Fruit fly (Drosophila melanogaster) whole organism, embryonic: ENCODE data around the gene CG10035.

Source experiments
- CG10267 ChIP-seq: fragments of 200-800 bp; sonication (Bioruptor generic); optimal IDR thresholded peaks from 2 replicates; lab custom pipeline; 2018; ENCODE audit warnings: missing biosample characterization, mild to moderate bottlenecking, missing genetic modification characterization, moderate library complexity
- CG10654 ChIP-seq: fragments of 200-800 bp; sonication (Bioruptor generic); optimal IDR thresholded peaks from 2 replicates; lab custom pipeline; 2016; ENCODE audit warnings: missing biosample characterization, missing genetic modification characterization
- CG11560 ChIP-seq: fragments of 200-800 bp; sonication (Bioruptor generic); IDR thresholded peaks from 3 replicates; pipeline ENCODE4 v1.3.6; 2022; ENCODE audit warnings: missing biosample characterization, missing genetic modification characterization
- CG11695 ChIP-seq: fragments of 200-800 bp; sonication (Bioruptor generic); IDR thresholded peaks from 3 replicates; pipeline ENCODE4 v1.3.6; 2022; ENCODE audit warnings: missing biosample characterization, missing genetic modification characterization
- CG12299 ChIP-seq: fragments of 200-800 bp; sonication (Bioruptor generic); optimal IDR thresholded peaks from 2 replicates; lab custom pipeline; 2018; ENCODE audit warnings: missing biosample characterization, mild to moderate bottlenecking, missing genetic modification characterization
- CG14860 ChIP-seq: fragments of 200-800 bp; sonication (Bioruptor generic); IDR thresholded peaks from 3 replicates; pipeline ENCODE4 v1.3.6; 2022; ENCODE audit warnings: missing biosample characterization, missing genetic modification characterization; ENCODE audit not compliant: partially characterized antibody
- CG15073 ChIP-seq: fragments of 200-800 bp; sonication (Bioruptor generic); optimal IDR thresholded peaks from 2 replicates; lab custom pipeline; 2016; ENCODE audit warnings: missing biosample characterization, missing genetic modification characterization
- CG16813 ChIP-seq: fragments of 200-800 bp; sonication (Bioruptor generic); IDR thresholded peaks from 3 replicates; pipeline ENCODE4 v1.3.6; 2022; ENCODE audit warnings: missing biosample characterization, missing genetic modification characterization; ENCODE audit not compliant: partially characterized antibody
- CG17612 ChIP-seq: fragments of 200-800 bp; sonication (Bioruptor generic); IDR thresholded peaks from 2 replicates; pipeline ENCODE4 v1.3.6; 2022; ENCODE audit warnings: missing biosample characterization, missing genetic modification characterization
- CG30020 ChIP-seq: fragments of 200-800 bp; optimal IDR thresholded peaks from 2 replicates; lab custom pipeline; 2019; ENCODE audit warnings: missing biosample characterization, mild to moderate bottlenecking, missing genetic modification characterization, moderate library complexity
- CG30431 ChIP-seq: fragments of 200-800 bp; sonication (Bioruptor generic); optimal IDR thresholded peaks from 2 replicates; lab custom pipeline; 2017; ENCODE audit warnings: missing biosample characterization, missing genetic modification characterization
- CG3847 ChIP-seq: fragments of 200-800 bp; sonication (Bioruptor generic); IDR thresholded peaks from 2 replicates; pipeline ENCODE4 v1.3.6; 2022; ENCODE audit warnings: missing biosample characterization, missing genetic modification characterization
- CG4820 ChIP-seq: fragments of 200-800 bp; sonication (Bioruptor generic); optimal IDR thresholded peaks from 3 replicates; lab custom pipeline; 2016; ENCODE audit warnings: missing biosample characterization, missing genetic modification characterization
- CG5245 ChIP-seq: fragments of 200-800 bp; sonication (Bioruptor generic); optimal IDR thresholded peaks from 3 replicates; lab custom pipeline; 2016; ENCODE audit warnings: missing biosample characterization, missing genetic modification characterization
- CG6654 ChIP-seq: fragments of 200-800 bp; sonication (Bioruptor generic); optimal IDR thresholded peaks from 2 replicates; lab custom pipeline; 2017; ENCODE audit warnings: missing biosample characterization, mild to moderate bottlenecking, missing genetic modification characterization
- CG6689 ChIP-seq: fragments of 200-800 bp; sonication (Bioruptor generic); IDR thresholded peaks from 2 replicates; pipeline ENCODE4 v1.3.6; 2022; ENCODE audit warnings: missing biosample characterization, missing genetic modification characterization
- CG6791 ChIP-seq: fragments of 200-800 bp; sonication (Bioruptor generic); IDR thresholded peaks from 3 replicates; pipeline ENCODE4 v1.3.6; 2022; ENCODE audit warnings: missing biosample characterization, missing genetic modification characterization; ENCODE audit not compliant: partially characterized antibody
- CG7372 ChIP-seq: fragments of 200-800 bp; sonication (Bioruptor generic); IDR thresholded peaks from 2 replicates; pipeline ENCODE4 v1.3.6; 2022; ENCODE audit warnings: missing biosample characterization, missing genetic modification characterization
- CG7556 ChIP-seq: fragments of 200-800 bp; sonication (Bioruptor generic); optimal IDR thresholded peaks from 2 replicates; lab custom pipeline; 2017; ENCODE audit warnings: missing biosample characterization, mild to moderate bottlenecking, missing genetic modification characterization
- CG7928 ChIP-seq: fragments of 200-800 bp; sonication (Bioruptor generic); optimal IDR thresholded peaks from 2 replicates; lab custom pipeline; 2017; ENCODE audit warnings: missing biosample characterization, mild to moderate bottlenecking, missing genetic modification characterization
- CG8388 ChIP-seq: fragments of 200-800 bp; sonication (Bioruptor generic); optimal IDR thresholded peaks from 2 replicates; lab custom pipeline; 2019; ENCODE audit warnings: missing biosample characterization, mild to moderate bottlenecking, missing genetic modification characterization, moderate library complexity
- CG9609 ChIP-seq: fragments of 200-800 bp; sonication (Bioruptor generic); optimal IDR thresholded peaks from 3 replicates; lab custom pipeline; 2016; ENCODE audit warnings: missing biosample characterization, missing genetic modification characterization
- CHES-1-like ChIP-seq: fragments of 200-800 bp; sonication (Bioruptor generic); optimal IDR thresholded peaks from 2 replicates; lab custom pipeline; 2016; ENCODE audit warnings: missing biosample characterization, missing genetic modification characterization
- CkIIα-i1 ChIP-seq: fragments of 200-800 bp; sonication (Bioruptor generic); IDR thresholded peaks from 2 replicates; pipeline ENCODE4 v1.3.6; 2022; ENCODE audit warnings: missing biosample characterization, missing genetic modification characterization
- D ChIP-seq, 2 experiments: fragments of 200-800 bp in 1 of 2; fragments of >200 bp in 1 of 2; sonication (Bioruptor generic) in 1 of 2; optimal IDR thresholded peaks; 2 replicates in 1 of 2; 3 replicates in 1 of 2; lab custom pipeline; 2017; ENCODE audit warnings: mild to moderate bottlenecking in 1 of 2, missing biosample characterization in 1 of 2, missing genetic modification characterization in 1 of 2, missing genetic modification reagents in 1 of 2
- D19B ChIP-seq: fragments of 200-800 bp; sonication (Bioruptor generic); optimal IDR thresholded peaks from 2 replicates; lab custom pipeline; 2017; ENCODE audit warnings: missing biosample characterization, mild to moderate bottlenecking, missing genetic modification characterization
- Dip3 ChIP-seq: fragments of 200-800 bp; sonication (Bioruptor generic); optimal IDR thresholded peaks from 3 replicates; lab custom pipeline; 2016; ENCODE audit warnings: missing biosample characterization, missing genetic modification characterization
- Fer2 ChIP-seq: fragments of 200-800 bp; sonication (Bioruptor generic); optimal IDR thresholded peaks from 2 replicates; lab custom pipeline; 2018; ENCODE audit warnings: missing biosample characterization, mild to moderate bottlenecking, missing genetic modification characterization, moderate library complexity
- Hsf ChIP-seq: fragments of 200-800 bp; sonication (Bioruptor generic); optimal IDR thresholded peaks from 3 replicates; lab custom pipeline; 2016; ENCODE audit warnings: missing biosample characterization, missing genetic modification characterization
- MBD-R2 ChIP-seq: fragments of 200-800 bp; sonication (Bioruptor generic); IDR thresholded peaks from 2 replicates; pipeline ENCODE4 v1.3.6; 2022; ENCODE audit warnings: missing biosample characterization, missing genetic modification characterization
- Mad ChIP-seq: fragments of 200-800 bp; sonication (Bioruptor generic); optimal IDR thresholded peaks from 2 replicates; lab custom pipeline; 2016; ENCODE audit warnings: missing biosample characterization, missing genetic modification characterization
- Meics ChIP-seq: fragments of 200-800 bp; sonication (Bioruptor generic); optimal IDR thresholded peaks from 2 replicates; lab custom pipeline; 2017; ENCODE audit warnings: missing biosample characterization, mild to moderate bottlenecking, missing genetic modification characterization
- Xbp1 ChIP-seq: fragments of 200-800 bp; sonication (Bioruptor generic); optimal IDR thresholded peaks from 3 replicates; lab custom pipeline; 2016; ENCODE audit warnings: missing biosample characterization, mild to moderate bottlenecking, missing genetic modification characterization
- br ChIP-seq: fragments of >200 bp; optimal IDR thresholded peaks from 2 replicates; lab custom pipeline; 2017
- cas ChIP-seq: fragments of 200-800 bp; sonication (Bioruptor generic); IDR thresholded peaks from 2 replicates; pipeline ENCODE4 v1.3.6; 2022; ENCODE audit warnings: missing biosample characterization, missing genetic modification characterization
- dm ChIP-seq: fragments of 200-800 bp; sonication (Bioruptor generic); optimal IDR thresholded peaks from 3 replicates; lab custom pipeline; 2016; ENCODE audit warnings: missing biosample characterization, missing genetic modification characterization
- en ChIP-seq: fragments of 200-800 bp; sonication (Bioruptor generic); optimal IDR thresholded peaks from 2 replicates; lab custom pipeline; 2016; ENCODE audit warnings: missing biosample characterization, missing genetic modification characterization
- exex ChIP-seq: fragments of 200-800 bp; sonication (Bioruptor generic); optimal IDR thresholded peaks from 4 replicates; lab custom pipeline; 2018; ENCODE audit warnings: missing biosample characterization, mild to moderate bottlenecking, missing genetic modification characterization, moderate library complexity
- fu2 ChIP-seq: fragments of 200-800 bp; sonication (Bioruptor generic); optimal IDR thresholded peaks from 2 replicates; lab custom pipeline; 2016; ENCODE audit warnings: missing biosample characterization, missing genetic modification characterization
- gro ChIP-seq: fragments of 200-800 bp; sonication (Bioruptor generic); optimal IDR thresholded peaks from 2 replicates; lab custom pipeline; 2016; ENCODE audit warnings: missing biosample characterization, missing genetic modification characterization
- ind ChIP-seq: fragments of 200-800 bp; sonication (Bioruptor generic); optimal IDR thresholded peaks from 3 replicates; lab custom pipeline; 2016; ENCODE audit warnings: missing biosample characterization, missing genetic modification characterization
- insv ChIP-seq, 2 experiments: fragments of 200-800 bp; sonication (Bioruptor generic); optimal IDR thresholded peaks; 3 replicates each; lab custom pipeline; 2016 to 2018; ENCODE audit warnings: missing biosample characterization in 2 of 2, missing genetic modification characterization in 2 of 2
- mam ChIP-seq: fragments of 200-800 bp; sonication (Bioruptor generic); optimal IDR thresholded peaks from 3 replicates; lab custom pipeline; 2016; ENCODE audit warnings: missing biosample characterization, missing genetic modification characterization
- mld ChIP-seq: fragments of 200-800 bp; sonication (Bioruptor generic); IDR thresholded peaks from 3 replicates; pipeline ENCODE4 v1.3.6; 2022; ENCODE audit warnings: missing biosample characterization, missing genetic modification characterization; ENCODE audit not compliant: partially characterized antibody
- pita ChIP-seq: fragments of 200-800 bp; sonication (Bioruptor generic); optimal IDR thresholded peaks from 2 replicates; lab custom pipeline; 2017; ENCODE audit warnings: missing biosample characterization, mild to moderate bottlenecking, missing genetic modification characterization
- run ChIP-seq: fragments of 200-800 bp; sonication (Bioruptor generic); optimal IDR thresholded peaks from 3 replicates; lab custom pipeline; 2018; ENCODE audit warnings: missing biosample characterization, mild to moderate bottlenecking, missing genetic modification characterization
- slou ChIP-seq: fragments of 200-800 bp; sonication (Bioruptor generic); optimal IDR thresholded peaks from 3 replicates; lab custom pipeline; 2016; ENCODE audit warnings: missing biosample characterization, missing genetic modification characterization
- sna ChIP-seq: fragments of 200-800 bp; sonication (Bioruptor generic); IDR thresholded peaks from 2 replicates; pipeline ENCODE4 v1.3.6; 2022; ENCODE audit warnings: missing biosample characterization, missing genetic modification characterization; ENCODE audit not compliant: partially characterized antibody
- sqz ChIP-seq: fragments of 200-800 bp; sonication (Bioruptor generic); optimal IDR thresholded peaks from 3 replicates; lab custom pipeline; 2018; ENCODE audit warnings: missing biosample characterization, mild to moderate bottlenecking, missing genetic modification characterization
- tio ChIP-seq: fragments of 200-800 bp; sonication (Bioruptor generic); optimal IDR thresholded peaks from 2 replicates; lab custom pipeline; 2017; ENCODE audit warnings: missing biosample characterization, missing genetic modification characterization, inconsistent platforms
- unc-4 ChIP-seq: fragments of 200-800 bp; sonication (Bioruptor generic); IDR thresholded peaks from 2 replicates; pipeline ENCODE4 v1.3.6; 2022; ENCODE audit warnings: missing biosample characterization, missing genetic modification characterization; ENCODE audit not compliant: partially characterized antibody

Gene CG10035

dm6 chr3R:12402935-12403334 lies 20.4 kb upstream of the CG10035 start (continued):
- TF ChIP-seq CG11560 (tag; lab: Robert Waterston, UW) (peak; percentile 65; the same call in 2 of the 3 replicates), pita (GFP tag; lab: Kevin White, UChicago) (no peak), Meics (GFP tag; lab: Kevin White, UChicago) (peak; percentile 99), CG6654 (GFP tag; lab: Kevin White, UChicago) (peak; percentile 94), CG14860 (GFP tag; lab: Robert Waterston, UW) (no peak), D19B (GFP tag; lab: Kevin White, UChicago) (peak; percentile 95), CG7372 (peak; percentile 97), exex (tag; lab: Kevin White, UChicago) (peak; percentile 92), CG17612 (GFP tag; lab: Robert Waterston, UW) (peak; percentile 79), ind (peak; percentile 98), fu2 (GFP tag; lab: Kevin White, UChicago) (peak; percentile 88), unc-4 (GFP tag; lab: Robert Waterston, UW) (no peak), en (GFP tag; lab: Kevin White, UChicago) (peak; percentile 94), CG11695 (GFP tag; lab: Robert Waterston, UW) (peak; percentile 97), CG5245 (peak; percentile 94), CG9609 (GFP tag; lab: Kevin White, UChicago) (peak; percentile 91), CkIIα-i1 (GFP tag; lab: Robert Waterston, UW) (peak; percentile 71; the same call in 1 of the 2 replicates), insv (GFP tag; optimal IDR thresholded peaks at IDR 0.05; lab: Kevin White, UChicago) (peak; percentile 22 to 79), run (peak; percentile 95), mam (GFP tag; lab: Kevin White, UChicago) (peak; percentile 92), dm (GFP tag; lab: Kevin White, UChicago) (peak; percentile 85), sqz (GFP tag; lab: Kevin White, UChicago) (peak; percentile 99), CG15073 (GFP tag; lab: Kevin White, UChicago) (peak; percentile 76), CG4820 (GFP tag; lab: Kevin White, UChicago) (peak; percentile 100), CG12299 (tag; lab: Kevin White, UChicago) (peak; percentile 98), Dip3 (GFP tag; lab: Kevin White, UChicago) (peak; percentile 91), CHES-1-like (peak; percentile 90), CG7928 (peak; percentile 88), CG6689 (GFP tag; lab: Robert Waterston, UW) (peak; percentile 97), CG30020 (tag; lab: Kevin White, UChicago) (peak; percentile 90), MBD-R2 (peak; percentile 94), Hsf (GFP tag; lab: Kevin White, UChicago) (peak; percentile 97), CG7556 (GFP tag; lab: Kevin White, UChicago) (peak; percentile 95), br (lab: Kevin White, UChicago) (no peak), cas (GFP tag; lab: Robert Waterston, UW) (peak; percentile 89), CG10267 (peak; percentile 100), tio (GFP tag; lab: Kevin White, UChicago) (no peak), CG10654 (peak; percentile 97), sna (GFP tag; lab: Robert Waterston, UW) (no peak), CG6791 (GFP tag; lab: Robert Waterston, UW) (no peak), Xbp1 (GFP tag; lab: Kevin White, UChicago) (peak; percentile 97), CG16813 (GFP tag; lab: Robert Waterston, UW) (0 out of 3 replicates have a peak, but pooled peaks have one; percentile 32), mld (GFP tag; lab: Robert Waterston, UW) (no peak), D (optimal IDR thresholded peaks at IDR 0.05; lab: Kevin White, UChicago) (no peak), D (GFP tag; optimal IDR thresholded peaks at IDR 0.05; lab: Kevin White, UChicago) (peak; percentile 96), CG30431 (GFP tag; lab: Kevin White, UChicago) (peak; percentile 94), gro (GFP tag; lab: Kevin White, UChicago) (peak; percentile 97), slou (GFP tag; lab: Kevin White, UChicago) (peak; percentile 86), Fer2 (tag; lab: Kevin White, UChicago) (peak; percentile 97), CG3847 (GFP tag; lab: Robert Waterston, UW) (peak; percentile 94), CG8388 (GFP tag; lab: Kevin White, UChicago) (peak; percentile 98), Mad (GFP tag; lab: Kevin White, UChicago) (peak; percentile 94)
